Worm (Caenorhabditis elegans): ENCODE data around the gene C09E7.7.

ce11 chrIII:6594069-6594468, 43.0 kb upstream of the C09E7.7 start:
- TF ChIP-seq pqm-1 (tag; optimal IDR thresholded peaks at IDR 0.05): no peak
- no peak for TF ChIP-seq hlh-17 (GFP tag; optimal IDR thresholded peaks at IDR 0.05; ENCODE audit: borderline replicate concordance)
- no peak for TF ChIP-seq snpc-4 (tag; optimal IDR thresholded peaks at IDR 0.05)
- TF ChIP-seq skn-1 (tag; optimal IDR thresholded peaks at IDR 0.05): no peak
- no peak for TF ChIP-seq nhr-28 (tag; optimal IDR thresholded peaks at IDR 0.05)
